Worm (Caenorhabditis elegans) whole organism, L4 larva: Measurements from ENCODE around the gene dpf-1.

ENCODE experiments used
- F26F4.8 ChIP-seq: fragments of 200-800 bp; sonication (Bioruptor generic); conservative IDR thresholded peaks from 2 replicates; pipeline ENCODE4 v1.3.6; 2022; ENCODE audit warnings: missing genetic modification characterization, missing compliant biosample characterization
- F49E8.2 ChIP-seq: sonication (generic microtip); optimal IDR thresholded peaks from 2 replicates; lab custom pipeline; 2016; ENCODE audit warnings: missing compliant biosample characterization, mild to moderate bottlenecking, missing genetic modification characterization, borderline replicate concordance
- R02D3.7 ChIP-seq: fragments of 150-350 bp; sonication (generic microtip); optimal IDR thresholded peaks from 3 replicates; lab custom pipeline; 2014; ENCODE audit warnings: missing biosample characterization, missing genetic modification characterization
- T26A8.4 ChIP-seq: fragments of 200-800 bp; sonication (Bioruptor generic); IDR thresholded peaks from 2 replicates; pipeline ENCODE4 v1.3.6; 2022; ENCODE audit warnings: missing genetic modification characterization, missing compliant biosample characterization
- Y5F2A.4 ChIP-seq: fragments of 200-800 bp; sonication (Bioruptor generic); optimal IDR thresholded peaks from 2 replicates; lab custom pipeline; 2018; ENCODE audit warnings: mild to moderate bottlenecking, missing genetic modification characterization, missing compliant biosample characterization
- ZK337.2 ChIP-seq: fragments of 200-800 bp; sonication (Bioruptor generic); IDR thresholded peaks from 2 replicates; pipeline ENCODE4 v1.3.6; 2022; ENCODE audit warnings: missing genetic modification reagents, missing genetic modification characterization, missing compliant biosample characterization
- ZK546.5 ChIP-seq, 2 experiments: sonication (generic microtip); optimal IDR thresholded peaks; 2 replicates each; lab custom pipeline; 2017; ENCODE audit warnings: missing biosample characterization in 2 of 2, missing genetic modification characterization in 2 of 2
- aly-2 ChIP-seq: sonication (generic microtip); optimal IDR thresholded peaks from 2 replicates; lab custom pipeline; 2018; ENCODE audit warnings: missing biosample characterization, missing genetic modification characterization
- ama-1 ChIP-seq: fragments of 150-350 bp; optimal IDR thresholded peaks from 2 replicates; lab custom pipeline; 2014; ENCODE audit warnings: inconsistent platforms, mixed read lengths
- ces-1 ChIP-seq: fragments of 150-350 bp; sonication (generic microtip); optimal IDR thresholded peaks from 4 replicates; lab custom pipeline; 2014; ENCODE audit warnings: missing biosample characterization, missing genetic modification reagents, missing genetic modification characterization
- cey-2 ChIP-seq: sonication (generic microtip); optimal IDR thresholded peaks from 3 replicates; lab custom pipeline; 2017; ENCODE audit warnings: missing genetic modification characterization, mild to moderate bottlenecking, missing compliant biosample characterization, antibody characterized with exemption, borderline replicate concordance; ENCODE audit not compliant: insufficient read depth
- daf-12 ChIP-seq: fragments of 150-350 bp; optimal IDR thresholded peaks from 2 replicates; lab custom pipeline; 2014; ENCODE audit warnings: missing biosample characterization, missing genetic modification reagents, missing genetic modification characterization
- daf-16 ChIP-seq, 3 experiments: sonication (generic microtip); optimal IDR thresholded peaks; 2 replicates each; lab custom pipeline; 2016 to 2017; ENCODE audit warnings: missing genetic modification characterization in 3 of 3, missing genetic modification reagents in 3 of 3, mild to moderate bottlenecking in 2 of 3, missing compliant biosample characterization in 2 of 3, missing biosample characterization in 1 of 3, moderate library complexity in 1 of 3
- daf-19 ChIP-seq: fragments of 200-800 bp; sonication (Bioruptor generic); conservative IDR thresholded peaks from 2 replicates; pipeline ENCODE4 v1.3.6; 2022; ENCODE audit warnings: missing genetic modification characterization, missing compliant biosample characterization
- daf-8 ChIP-seq: fragments of 200-800 bp; sonication (Bioruptor generic); IDR thresholded peaks from 2 replicates; pipeline ENCODE4 v1.3.6; 2022; ENCODE audit warnings: missing genetic modification characterization, missing compliant biosample characterization
- dmd-6 ChIP-seq: fragments of 200-800 bp; sonication (Bioruptor generic); IDR thresholded peaks from 2 replicates; pipeline ENCODE4 v1.3.6; 2022; ENCODE audit warnings: missing genetic modification reagents, missing genetic modification characterization, missing compliant biosample characterization
- dmd-8 ChIP-seq: fragments of 200-800 bp; sonication (Bioruptor generic); IDR thresholded peaks from 2 replicates; pipeline ENCODE4 v1.3.6; 2022; ENCODE audit warnings: missing genetic modification characterization, missing compliant biosample characterization
- dmd-9 ChIP-seq: fragments of 200-800 bp; sonication (Bioruptor generic); IDR thresholded peaks from 2 replicates; pipeline ENCODE4 v1.3.6; 2022; ENCODE audit warnings: missing genetic modification reagents, missing genetic modification characterization, missing compliant biosample characterization
- dpl-1 ChIP-seq: fragments of 150-350 bp; optimal IDR thresholded peaks from 2 replicates; lab custom pipeline; 2014; ENCODE audit warnings: missing biosample characterization, missing genetic modification reagents, missing genetic modification characterization
- dve-1 ChIP-seq: sonication (generic microtip); optimal IDR thresholded peaks from 2 replicates; lab custom pipeline; 2017; ENCODE audit warnings: antibody characterized with exemption, mild to moderate bottlenecking, missing genetic modification characterization, missing compliant biosample characterization; ENCODE audit not compliant: insufficient read depth
- fkh-10 ChIP-seq: fragments of 150-350 bp; optimal IDR thresholded peaks from 2 replicates; lab custom pipeline; 2014; ENCODE audit warnings: missing biosample characterization, missing genetic modification reagents, missing genetic modification characterization
- hif-1 ChIP-seq, 2 experiments: sonication (generic microtip); optimal IDR thresholded peaks; 2 replicates each; lab custom pipeline; 2016 to 2017; ENCODE audit warnings: missing compliant biosample characterization in 2 of 2, missing genetic modification characterization in 2 of 2, missing genetic modification reagents in 2 of 2, missing genotype in 2 of 2, mild to moderate bottlenecking in 1 of 2
- hlh-11 ChIP-seq: fragments of 200-800 bp; sonication (Bioruptor generic); optimal IDR thresholded peaks from 2 replicates; lab custom pipeline; 2018; ENCODE audit warnings: mild to moderate bottlenecking, missing genetic modification characterization, missing compliant biosample characterization
- jun-1 ChIP-seq: fragments of 150-350 bp; optimal IDR thresholded peaks from 2 replicates; lab custom pipeline; 2014; ENCODE audit warnings: missing biosample characterization, missing genetic modification reagents, missing genetic modification characterization
- lim-7 ChIP-seq: fragments of 200-800 bp; sonication (Bioruptor generic); IDR thresholded peaks from 2 replicates; pipeline ENCODE4 v1.3.6; 2022; ENCODE audit warnings: missing genetic modification characterization, missing compliant biosample characterization
- lin-13 ChIP-seq: fragments of 150-350 bp; optimal IDR thresholded peaks from 2 replicates; lab custom pipeline; 2014; ENCODE audit warnings: missing biosample characterization, missing genetic modification reagents, missing genetic modification characterization
- lin-29 ChIP-seq: fragments of 200-800 bp; sonication (Bioruptor generic); IDR thresholded peaks from 2 replicates; pipeline ENCODE4 v1.3.6; 2022; ENCODE audit warnings: missing genetic modification reagents, missing genetic modification characterization, missing compliant biosample characterization
- lin-39 ChIP-seq: fragments of 150-350 bp; optimal IDR thresholded peaks from 2 replicates; lab custom pipeline; 2014; ENCODE audit warnings: missing biosample characterization, missing genetic modification reagents, missing genetic modification characterization
- lir-3 ChIP-seq: sonication (generic microtip); optimal IDR thresholded peaks from 2 replicates; lab custom pipeline; 2016; ENCODE audit warnings: mild to moderate bottlenecking, missing genetic modification characterization, missing compliant biosample characterization
- madf-5 ChIP-seq, 2 experiments: fragments of 200-800 bp; sonication (Bioruptor generic); IDR thresholded peaks; 2 replicates each; pipeline ENCODE4 v1.3.6; 2022; ENCODE audit warnings: missing compliant biosample characterization in 2 of 2, missing genetic modification characterization in 2 of 2
- mes-2 ChIP-seq: sonication (generic microtip); optimal IDR thresholded peaks from 2 replicates; lab custom pipeline; 2016; ENCODE audit warnings: missing genotype, mild to moderate bottlenecking, missing genetic modification characterization, missing compliant biosample characterization; ENCODE audit not compliant: poor library complexity, severe bottlenecking
- mxl-2 ChIP-seq: fragments of 200-800 bp; sonication (Bioruptor generic); conservative IDR thresholded peaks from 2 replicates; pipeline ENCODE4 v1.3.6; 2022; ENCODE audit warnings: missing genetic modification reagents, missing genetic modification characterization, missing compliant biosample characterization
- mxl-3 ChIP-seq: fragments of 200-800 bp; sonication (Bioruptor generic); optimal IDR thresholded peaks from 2 replicates; lab custom pipeline; 2018; ENCODE audit warnings: mild to moderate bottlenecking, missing genetic modification characterization, missing compliant biosample characterization
- nhr-10 ChIP-seq: fragments of 150-350 bp; optimal IDR thresholded peaks from 2 replicates; lab custom pipeline; 2014; ENCODE audit warnings: missing biosample characterization, missing genetic modification characterization
- nhr-41 ChIP-seq: fragments of 200-800 bp; sonication (Bioruptor generic); IDR thresholded peaks from 2 replicates; pipeline ENCODE4 v1.3.6; 2022; ENCODE audit warnings: missing genetic modification reagents, missing genetic modification characterization, missing compliant biosample characterization
- nhr-77 ChIP-seq: fragments of 150-350 bp; optimal IDR thresholded peaks from 2 replicates; lab custom pipeline; 2014; ENCODE audit warnings: missing biosample characterization, missing genetic modification characterization
- pqm-1 ChIP-seq: sonication (generic microtip); optimal IDR thresholded peaks from 2 replicates; lab custom pipeline; 2017; ENCODE audit warnings: missing biosample characterization, missing genetic modification characterization
- skn-1 ChIP-seq: fragments of 150-350 bp; optimal IDR thresholded peaks from 2 replicates; lab custom pipeline; 2014; ENCODE audit warnings: missing biosample characterization, missing genetic modification characterization
- snpc-4 ChIP-seq: fragments of 150-350 bp; optimal IDR thresholded peaks from 2 replicates; lab custom pipeline; 2014; ENCODE audit warnings: missing biosample characterization, missing genetic modification characterization
- spr-1 ChIP-seq: sonication (generic microtip); optimal IDR thresholded peaks from 2 replicates; lab custom pipeline; 2016; ENCODE audit warnings: mild to moderate bottlenecking, missing genetic modification characterization, missing compliant biosample characterization
- spr-3 ChIP-seq: fragments of 200-800 bp; sonication (Bioruptor generic); optimal IDR thresholded peaks from 2 replicates; lab custom pipeline; 2018; ENCODE audit warnings: mild to moderate bottlenecking, missing genetic modification characterization, missing compliant biosample characterization
- unc-130 ChIP-seq: sonication (generic microtip); optimal IDR thresholded peaks from 2 replicates; lab custom pipeline; 2016; ENCODE audit warnings: missing genetic modification reagents, missing genetic modification characterization, missing compliant biosample characterization
- vab-7 ChIP-seq: fragments of 200-800 bp; sonication (Bioruptor generic); IDR thresholded peaks from 2 replicates; pipeline ENCODE4 v1.3.6; 2022; ENCODE audit warnings: missing genetic modification reagents, missing genetic modification characterization, missing compliant biosample characterization
- zip-11 ChIP-seq: fragments of 200-800 bp; sonication (Bioruptor generic); IDR thresholded peaks from 2 replicates; pipeline ENCODE4 v1.3.6; 2022; ENCODE audit warnings: missing genetic modification characterization, missing compliant biosample characterization
- zip-2 ChIP-seq: fragments of 150-350 bp; optimal IDR thresholded peaks from 2 replicates; lab custom pipeline; 2014; ENCODE audit warnings: missing biosample characterization, missing genetic modification characterization
- ztf-11 ChIP-seq: fragments of 150-350 bp; optimal IDR thresholded peaks from 2 replicates; lab custom pipeline; 2014; ENCODE audit warnings: missing biosample characterization, missing genetic modification characterization
- ztf-7 ChIP-seq: fragments of 150-350 bp; optimal IDR thresholded peaks from 2 replicates; lab custom pipeline; 2014; ENCODE audit warnings: missing biosample characterization, missing genetic modification characterization

dpf-1 gene

ce11 chrV:15497731-15498130, 26.6 kb downstream of the dpf-1 start (continued):
- peak; percentile 42 for TF ChIP-seq mes-2
- TF ChIP-seq daf-16 (GFP tag; optimal IDR thresholded peaks at IDR 0.05; lab: Kevin White, UChicago) = peak in 1 of 2 experiments; percentile 75
- peak; percentile 98 for TF ChIP-seq daf-16 (tag; optimal IDR thresholded peaks at IDR 0.05; lab: Kevin White, UChicago)
- TF ChIP-seq dmd-8 (GFP tag; lab: Robert Waterston, UW) = peak; percentile 59; the same call in 1 of the 2 replicates
- TF ChIP-seq lim-7 (GFP tag; lab: Robert Waterston, UW) = no peak
- peak; percentile 37 for TF ChIP-seq dpl-1 (GFP tag; lab: Kevin White, UChicago)
- no peak for TF ChIP-seq daf-12 (tag; lab: Kevin White, UChicago)
- TF ChIP-seq ZK546.5 (tag; optimal IDR thresholded peaks at IDR 0.05; lab: Kevin White, UChicago) = no peak
- peak; percentile 56 for TF ChIP-seq jun-1 (tag; lab: Kevin White, UChicago)
- TF ChIP-seq F26F4.8 (GFP tag; lab: Robert Waterston, UW) = no peak
- no peak for TF ChIP-seq ama-1 (lab: Kevin White, UChicago)
- no peak for TF ChIP-seq spr-1
- TF ChIP-seq F49E8.2 (tag; lab: Kevin White, UChicago) = no peak
- TF ChIP-seq dmd-9 (GFP tag; lab: Robert Waterston, UW) = no peak
- no peak for TF ChIP-seq mxl-2 (GFP tag; lab: Robert Waterston, UW)
- no peak for TF ChIP-seq daf-8 (GFP tag; lab: Robert Waterston, UW)
- no peak for TF ChIP-seq madf-5 (GFP tag; IDR thresholded peaks at IDR 0.05; lab: Robert Waterston, UW)
- peak; percentile 57 for TF ChIP-seq T26A8.4
- no peak; the same call in 1 of the 2 replicates for TF ChIP-seq dmd-6 (GFP tag; lab: Robert Waterston, UW)
- TF ChIP-seq mxl-3 (GFP tag; lab: Kevin White, UChicago) = peak; percentile 49
- TF ChIP-seq ZK337.2 (GFP tag; lab: Robert Waterston, UW) = no peak
- peak; percentile 90 for TF ChIP-seq dve-1 (tag; lab: Kevin White, UChicago)
- no peak for TF ChIP-seq ces-1 (GFP tag; lab: Kevin White, UChicago)
- TF ChIP-seq lir-3 (tag; lab: Kevin White, UChicago) = no peak
- no peak for TF ChIP-seq cey-2 (tag; lab: Kevin White, UChicago)
- TF ChIP-seq snpc-4 = no peak
- TF ChIP-seq lin-29 (GFP tag; lab: Robert Waterston, UW) = no peak
- TF ChIP-seq lin-13 (GFP tag; lab: Kevin White, UChicago) = no peak
- TF ChIP-seq nhr-10 (tag; lab: Kevin White, UChicago) = no peak
- no peak for TF ChIP-seq zip-11 (GFP tag; lab: Robert Waterston, UW)
- TF ChIP-seq nhr-41 (GFP tag; lab: Robert Waterston, UW) = peak; percentile 95
- no peak for TF ChIP-seq Y5F2A.4 (GFP tag; lab: Kevin White, UChicago)
- TF ChIP-seq aly-2 = no peak
- TF ChIP-seq ztf-7 = no peak
- TF ChIP-seq pqm-1 = peak; percentile 59
- TF ChIP-seq R02D3.7 (tag; lab: Kevin White, UChicago) = no peak
- no peak for TF ChIP-seq daf-19 (GFP tag; lab: Robert Waterston, UW)
- no peak for TF ChIP-seq nhr-77
- TF ChIP-seq hlh-11 (tag; lab: Kevin White, UChicago) = peak; percentile 93

- TF ChIP-seq F26F4.8 (GFP tag; lab: Robert Waterston, UW) (no peak), ztf-11 (no peak)
Measured at ce11 chrV:15498434-15498833, 27.3 kb downstream of the dpf-1 start, which contains the start of gene C06B8.7. C06B8.7 (plus strand) TSS chrV:15498734.

DNA sequence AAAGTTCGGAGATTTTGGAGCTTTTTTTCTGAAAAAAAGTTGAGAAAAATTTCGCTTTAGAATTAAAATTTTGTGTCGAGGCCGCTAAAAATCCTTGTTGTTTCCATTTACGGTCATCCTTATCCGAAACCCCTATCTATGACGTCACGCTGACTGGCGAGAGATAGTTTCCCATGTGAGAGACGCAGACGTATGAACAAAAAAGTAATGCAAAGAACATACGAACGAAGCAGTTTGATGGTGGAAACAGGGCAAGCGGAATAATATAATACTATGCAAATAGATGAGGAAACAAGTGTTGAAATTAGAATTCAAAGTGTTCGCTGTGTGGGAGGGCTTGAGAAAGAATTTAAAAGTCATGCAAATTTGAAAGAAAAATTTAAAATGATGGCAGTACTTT, 28.0 kb downstream of the dpf-1 start:
- peak; percentile 24 for TF ChIP-seq hlh-11 (tag; lab: Kevin White, UChicago)
- no peak for TF ChIP-seq skn-1 (tag; lab: Kevin White, UChicago)
- TF ChIP-seq vab-7 (GFP tag; lab: Robert Waterston, UW) = no peak
- TF ChIP-seq lin-13 (GFP tag; lab: Kevin White, UChicago) = no peak
- TF ChIP-seq hif-1 (tag; optimal IDR thresholded peaks at IDR 0.05; lab: Kevin White, UChicago) = no peak
- no peak for TF ChIP-seq ZK337.2 (GFP tag; lab: Robert Waterston, UW)
- TF ChIP-seq fkh-10 = no peak
- no peak for TF ChIP-seq spr-3 (GFP tag; lab: Kevin White, UChicago)
- no peak for TF ChIP-seq unc-130 (GFP tag; lab: Kevin White, UChicago)
- TF ChIP-seq lin-39 = no peak
- no peak for TF ChIP-seq Y5F2A.4 (GFP tag; lab: Kevin White, UChicago)
- no peak for TF ChIP-seq T26A8.4
- TF ChIP-seq zip-2 (tag; lab: Kevin White, UChicago) = no peak
- TF ChIP-seq nhr-41 (GFP tag; lab: Robert Waterston, UW) = no peak
- no peak for TF ChIP-seq ZK546.5 (tag; optimal IDR thresholded peaks at IDR 0.05; lab: Kevin White, UChicago)
- no peak for TF ChIP-seq daf-16 (GFP tag; optimal IDR thresholded peaks at IDR 0.05; lab: Kevin White, UChicago)
- TF ChIP-seq daf-16 (tag; optimal IDR thresholded peaks at IDR 0.05; lab: Kevin White, UChicago) = peak; percentile 51
- TF ChIP-seq mes-2 = peak; percentile 1
- TF ChIP-seq dve-1 (tag; lab: Kevin White, UChicago) = peak; percentile 50
